Fruit fly (Drosophila melanogaster): ENCODE measurements around the gene CG4199.

The CG4199 gene

dm6 chrX:2087501-2087900, 14.2 kb upstream of the CG4199 start (continued):
- TF ChIP-seq cato (GFP tag; optimal IDR thresholded peaks at IDR 0.05; ENCODE audit: borderline replicate concordance) (no peak), Ada2b (GFP tag; IDR thresholded peaks at IDR 0.05) (peak; percentile 35; the same call in 1 of the 2 replicates), onecut (GFP tag; IDR thresholded peaks at IDR 0.05) (0 out of 2 replicates have a peak, but pooled peaks have one; percentile 27), jigr1 (GFP tag; IDR thresholded peaks at IDR 0.05) (no peak), HHEX (GFP tag; optimal IDR thresholded peaks at IDR 0.05) (peak; percentile 15), sens (GFP tag) (peak; percentile 82), stwl (tag; optimal IDR thresholded peaks at IDR 0.05) (no peak), Awh (GFP tag; IDR thresholded peaks at IDR 0.05) (peak; percentile 77), CG11723 (GFP tag; optimal IDR thresholded peaks at IDR 0.05) (peak; percentile 51), Mrtf (GFP tag; IDR thresholded peaks at IDR 0.05) (peak; percentile 44; the same call in 2 of the 3 replicates), Hmr (GFP tag; optimal IDR thresholded peaks at IDR 0.05) (peak; percentile 54), CG17568 (GFP tag; optimal IDR thresholded peaks at IDR 0.05) (peak; percentile 39), vvl (GFP tag; IDR thresholded peaks at IDR 0.05) (peak; percentile 84), Bteb2 (GFP tag; optimal IDR thresholded peaks at IDR 0.05) (peak; percentile 18), CG9797 (GFP tag; optimal IDR thresholded peaks at IDR 0.05) (no peak), CG6654 (GFP tag; optimal IDR thresholded peaks at IDR 0.05) (no peak), Sry-δ (GFP tag; optimal IDR thresholded peaks at IDR 0.05) (no peak), org-1 (GFP tag; optimal IDR thresholded peaks at IDR 0.05) (peak; percentile 54), ap (GFP tag; IDR thresholded peaks at IDR 0.05) (peak; percentile 62), crc (GFP tag; optimal IDR thresholded peaks at IDR 0.05) (no peak), CG18599 (GFP tag; optimal IDR thresholded peaks at IDR 0.05) (peak; percentile 66), abd-A (tag; optimal IDR thresholded peaks at IDR 0.05) (no peak), CG15073 (GFP tag; optimal IDR thresholded peaks at IDR 0.05) (no peak), tgo (GFP tag; IDR thresholded peaks at IDR 0.05) (peak; percentile 37; the same call in 1 of the 3 replicates), hbn (GFP tag; IDR thresholded peaks at IDR 0.05; ENCODE audit: partially characterized antibody) (no peak), wor (GFP tag; IDR thresholded peaks at IDR 0.05) (peak; percentile 76), Dref (GFP tag; IDR thresholded peaks at IDR 0.05) (no peak), CG4730 (GFP tag; IDR thresholded peaks at IDR 0.05) (no peak), bsh (GFP tag; optimal IDR thresholded peaks at IDR 0.05) (peak; percentile 40 to 74), Aef1 (GFP tag; IDR thresholded peaks at IDR 0.05) (0 out of 3 replicates have a peak, but pooled peaks have one; percentile 14), CG14050 (GFP tag; IDR thresholded peaks at IDR 0.05) (peak; percentile 78), CG34422 (GFP tag; IDR thresholded peaks at IDR 0.05) (no peak; the same call in 2 of the 3 replicates), CG10267 (tag; optimal IDR thresholded peaks at IDR 0.05) (peak; percentile 5), Sin3A (optimal IDR thresholded peaks at IDR 0.05) (no peak), CG17612 (GFP tag; IDR thresholded peaks at IDR 0.05) (no peak), crp (GFP tag; optimal IDR thresholded peaks at IDR 0.05) (no peak), CHES-1-like (GFP tag; optimal IDR thresholded peaks at IDR 0.05) (peak; percentile 29), fd3F (GFP tag; optimal IDR thresholded peaks at IDR 0.05) (peak; percentile 18), CG2712 (tag; optimal IDR thresholded peaks at IDR 0.05) (peak; percentile 69), D19B (GFP tag; optimal IDR thresholded peaks at IDR 0.05) (no peak), al (GFP tag; IDR thresholded peaks at IDR 0.05) (0 out of 2 replicates have a peak, but pooled peaks have one; percentile 27), vnd (GFP tag; IDR thresholded peaks at IDR 0.05; ENCODE audit: partially characterized antibody) (no peak), Drgx (GFP tag; IDR thresholded peaks at IDR 0.05) (peak; percentile 86), CTCF (GFP tag; optimal IDR thresholded peaks at IDR 0.05) (no peak), bowl (GFP tag; IDR thresholded peaks at IDR 0.05) (no peak), nau (GFP tag; optimal IDR thresholded peaks at IDR 0.05) (peak; percentile 46), lilli (GFP tag; optimal IDR thresholded peaks at IDR 0.05) (peak; percentile 48), PHDP (tag; optimal IDR thresholded peaks at IDR 0.05) (peak; percentile 54), CG9727 (GFP tag; optimal IDR thresholded peaks at IDR 0.05) (peak; percentile 19), sim (GFP tag; IDR thresholded peaks at IDR 0.05) (no peak), Tbp (GFP tag; optimal IDR thresholded peaks at IDR 0.05) (no peak), CG17829 (tag; optimal IDR thresholded peaks at IDR 0.05) (peak; percentile 48)

All from whole organism, embryonic.